Worm (Caenorhabditis elegans) whole organism, L4 larva: ENCODE data around the gene srz-38.

Source experiments
- F49E8.2 ChIP-seq: sonication (generic microtip); optimal IDR thresholded peaks from 2 replicates; lab custom pipeline; 2016; ENCODE audit warnings: missing compliant biosample characterization, mild to moderate bottlenecking, missing genetic modification characterization, borderline replicate concordance
- Y105C5A.15 ChIP-seq: fragments of 200-800 bp; sonication (Bioruptor generic); IDR thresholded peaks from 2 replicates; pipeline ENCODE4 v1.3.6; 2022; ENCODE audit warnings: missing genetic modification characterization, missing compliant biosample characterization
- aly-2 ChIP-seq: sonication (generic microtip); optimal IDR thresholded peaks from 2 replicates; lab custom pipeline; 2018; ENCODE audit warnings: missing biosample characterization, missing genetic modification characterization
- fos-1 ChIP-seq: fragments of 150-350 bp; optimal IDR thresholded peaks from 2 replicates; lab custom pipeline; 2014; ENCODE audit warnings: missing biosample characterization, missing genetic modification characterization
- lin-1 ChIP-seq: fragments of 200-800 bp; sonication (Bioruptor generic); IDR thresholded peaks from 2 replicates; pipeline ENCODE4 v1.3.6; 2022; ENCODE audit warnings: missing genetic modification reagents, missing genetic modification characterization, missing compliant biosample characterization
- mdl-1 ChIP-seq, 2 experiments: fragments of 150-350 bp in 1 of 2; sonication (generic microtip) in 1 of 2; optimal IDR thresholded peaks; 2 replicates each; lab custom pipeline; 2014 to 2017; ENCODE audit warnings: missing biosample characterization in 2 of 2, missing genetic modification characterization in 2 of 2
- nhr-77 ChIP-seq: fragments of 150-350 bp; optimal IDR thresholded peaks from 2 replicates; lab custom pipeline; 2014; ENCODE audit warnings: missing biosample characterization, missing genetic modification characterization

DNA sequence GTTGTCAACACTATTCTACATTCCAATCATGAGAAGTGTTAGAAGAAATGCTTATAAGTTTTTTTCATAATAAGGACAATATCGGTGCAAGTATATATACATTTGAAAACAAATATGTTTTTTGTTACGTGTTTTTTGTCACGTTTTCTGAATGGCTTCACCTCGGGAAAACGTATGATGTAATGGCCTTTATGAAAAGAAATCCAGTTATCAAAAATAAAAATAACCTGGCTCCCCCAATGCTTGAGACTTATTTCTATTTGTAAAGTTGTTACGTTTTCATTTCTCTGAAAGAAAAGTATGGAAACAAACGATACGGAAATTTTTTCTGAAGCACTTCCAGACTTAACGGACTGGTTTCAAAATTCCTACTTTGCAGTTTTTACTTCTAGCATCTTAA lies 36.3 kb upstream of the srz-38 start, which contains the start of gene srz-72:
- TF ChIP-seq mdl-1 (tag; optimal IDR thresholded peaks at IDR 0.05; lab: Kevin White, UChicago) (no peak), fos-1 (tag; lab: Kevin White, UChicago) (no peak), aly-2 (tag; lab: Kevin White, UChicago) (no peak), nhr-77 (tag; lab: Kevin White, UChicago) (no peak), F49E8.2 (no peak), lin-1 (GFP tag; lab: Robert Waterston, UW) (no peak), Y105C5A.15 (GFP tag; lab: Robert Waterston, UW) (no peak)
